Worm (Caenorhabditis elegans) whole organism, young adult: Measurements from ENCODE around the gene F55E10.1.

ENCODE experiments used
- C17E4.6 ChIP-seq: fragments of 200-800 bp; sonication (Bioruptor generic); IDR thresholded peaks from 2 replicates; pipeline ENCODE4 v1.3.6; 2022; ENCODE audit warnings: missing genetic modification reagents, missing genetic modification characterization, missing compliant biosample characterization
- F57A8.1 ChIP-seq: fragments of 200-800 bp; sonication (Bioruptor generic); optimal IDR thresholded peaks from 2 replicates; lab custom pipeline; 2018; ENCODE audit warnings: mild to moderate bottlenecking, missing genetic modification characterization, moderate library complexity, missing compliant biosample characterization
- T26A5.8 ChIP-seq: sonication (generic microtip); optimal IDR thresholded peaks from 2 replicates; lab custom pipeline; 2016; ENCODE audit warnings: missing genetic modification characterization, missing compliant biosample characterization
- Y67H2A.10 ChIP-seq: fragments of 200-800 bp; sonication (Bioruptor generic); conservative IDR thresholded peaks from 2 replicates; pipeline ENCODE4 v1.3.6; 2022; ENCODE audit warnings: missing genetic modification reagents, missing genetic modification characterization, missing compliant biosample characterization
- Y95B8A.8 ChIP-seq: fragments of 200-800 bp; sonication (Bioruptor generic); IDR thresholded peaks from 2 replicates; pipeline ENCODE4 v1.3.6; 2022; ENCODE audit warnings: missing genetic modification reagents, missing genetic modification characterization, missing compliant biosample characterization
- ZK185.1 ChIP-seq: sonication (generic microtip); optimal IDR thresholded peaks from 2 replicates; lab custom pipeline; 2016; ENCODE audit warnings: mild to moderate bottlenecking, missing genetic modification characterization, missing compliant biosample characterization; ENCODE audit not compliant: poor library complexity, severe bottlenecking
- aptf-3 ChIP-seq: fragments of 200-800 bp; sonication (Bioruptor generic); IDR thresholded peaks from 2 replicates; pipeline ENCODE4 v1.3.6; 2022; ENCODE audit warnings: missing genetic modification characterization, missing compliant biosample characterization
- atf-7 ChIP-seq: sonication (generic microtip); optimal IDR thresholded peaks from 2 replicates; lab custom pipeline; 2017; ENCODE audit warnings: mild to moderate bottlenecking, missing genetic modification characterization, missing compliant biosample characterization
- attf-6 ChIP-seq: fragments of 200-800 bp; sonication (Bioruptor generic); IDR thresholded peaks from 2 replicates; pipeline ENCODE4 v1.3.6; 2022; ENCODE audit warnings: missing genetic modification reagents, missing genetic modification characterization, missing compliant biosample characterization
- cebp-1 ChIP-seq, 2 experiments: fragments of 200-800 bp in 1 of 2; sonication (Bioruptor generic) in 1 of 2; sonication (generic microtip) in 1 of 2; IDR thresholded peaks in 1 of 2; optimal IDR thresholded peaks in 1 of 2; 2 replicates each; pipeline versions ENCODE4 v1.3.6 to Lab custom; 2017 to 2022; ENCODE audit warnings: missing compliant biosample characterization in 2 of 2, missing genetic modification characterization in 2 of 2, mild to moderate bottlenecking in 1 of 2, missing genetic modification reagents in 1 of 2, moderate library complexity in 1 of 2
- ceh-91 ChIP-seq: fragments of 200-800 bp; sonication (Bioruptor generic); IDR thresholded peaks from 2 replicates; pipeline ENCODE4 v1.3.6; 2022; ENCODE audit warnings: missing genetic modification reagents, missing genetic modification characterization, missing compliant biosample characterization
- chd-7 ChIP-seq: sonication (generic microtip); optimal IDR thresholded peaks from 2 replicates; lab custom pipeline; 2016; ENCODE audit warnings: mild to moderate bottlenecking, missing genetic modification characterization, moderate library complexity, missing compliant biosample characterization
- dox-1 ChIP-seq: fragments of 200-800 bp; sonication (Bioruptor generic); IDR thresholded peaks from 2 replicates; pipeline ENCODE4 v1.3.6; 2022; ENCODE audit warnings: missing genetic modification reagents, missing genetic modification characterization, missing compliant biosample characterization
- dpff-1 ChIP-seq: sonication (generic microtip); optimal IDR thresholded peaks from 2 replicates; lab custom pipeline; 2017; ENCODE audit warnings: mild to moderate bottlenecking, missing genetic modification characterization, missing compliant biosample characterization
- efl-1 ChIP-seq: fragments of 150-350 bp; optimal IDR thresholded peaks from 2 replicates; lab custom pipeline; 2014; ENCODE audit warnings: missing biosample characterization, missing genetic modification reagents, missing genetic modification characterization
- ets-4 ChIP-seq: fragments of 200-800 bp; sonication (Bioruptor generic); optimal IDR thresholded peaks from 2 replicates; lab custom pipeline; 2018; ENCODE audit warnings: mild to moderate bottlenecking, missing genetic modification characterization, missing compliant biosample characterization
- hlh-12 ChIP-seq: sonication (generic microtip); optimal IDR thresholded peaks from 2 replicates; lab custom pipeline; 2016; ENCODE audit warnings: missing genetic modification characterization, missing compliant biosample characterization
- hmg-20 ChIP-seq: fragments of 200-800 bp; sonication (Bioruptor generic); IDR thresholded peaks from 2 replicates; pipeline ENCODE4 v1.3.6; 2022; ENCODE audit warnings: missing genetic modification reagents, missing genetic modification characterization, missing compliant biosample characterization
- hrde-1 ChIP-seq: sonication (generic microtip); optimal IDR thresholded peaks from 2 replicates; lab custom pipeline; 2016; ENCODE audit warnings: missing genetic modification characterization, mild to moderate bottlenecking, missing compliant biosample characterization, moderate library complexity, missing genotype, missing genetic modification reagents, borderline replicate concordance
- let-526 ChIP-seq: fragments of 200-800 bp; sonication (Bioruptor generic); IDR thresholded peaks from 2 replicates; pipeline ENCODE4 v1.3.6; 2022; ENCODE audit warnings: missing genetic modification reagents, missing genetic modification characterization, missing compliant biosample characterization
- lin-35 ChIP-seq, 3 experiments: fragments of 150-350 bp in 2 of 3; sonication (generic microtip) in 1 of 3; optimal IDR thresholded peaks; 2 replicates each; lab custom pipeline; 2014 to 2018; ENCODE audit warnings: missing biosample characterization in 3 of 3, missing genetic modification characterization in 3 of 3, missing genetic modification reagents in 3 of 3
- lin-54 ChIP-seq: fragments of 200-800 bp; sonication (Bioruptor generic); optimal IDR thresholded peaks from 2 replicates; lab custom pipeline; 2018; ENCODE audit warnings: mild to moderate bottlenecking, missing genetic modification characterization, missing compliant biosample characterization
- lsy-27 ChIP-seq: sonication (generic microtip); optimal IDR thresholded peaks from 2 replicates; lab custom pipeline; 2017; ENCODE audit warnings: missing genetic modification characterization, mild to moderate bottlenecking, missing compliant biosample characterization, antibody characterized with exemption, missing genotype, borderline replicate concordance; ENCODE audit not compliant: insufficient read depth
- madf-3 ChIP-seq: fragments of 200-800 bp; sonication (Bioruptor generic); IDR thresholded peaks from 2 replicates; pipeline ENCODE4 v1.3.6; 2022; ENCODE audit warnings: missing genetic modification reagents, missing genetic modification characterization, missing compliant biosample characterization
- madf-8 ChIP-seq: fragments of 200-800 bp; sonication (Bioruptor generic); conservative IDR thresholded peaks from 2 replicates; pipeline ENCODE4 v1.3.6; 2022; ENCODE audit warnings: missing genetic modification reagents, missing genetic modification characterization, missing compliant biosample characterization
- mcd-1 ChIP-seq: fragments of 200-800 bp; sonication (Bioruptor generic); IDR thresholded peaks from 2 replicates; pipeline ENCODE4 v1.3.6; 2022; ENCODE audit warnings: missing genetic modification reagents, missing genetic modification characterization, missing compliant biosample characterization
- mes-4 ChIP-seq: sonication (generic microtip); optimal IDR thresholded peaks from 2 replicates; lab custom pipeline; 2016; ENCODE audit warnings: missing genotype, missing genetic modification characterization, missing compliant biosample characterization
- nfyb-1 ChIP-seq: fragments of 200-800 bp; sonication (Bioruptor generic); IDR thresholded peaks from 2 replicates; pipeline ENCODE4 v1.3.6; 2022; ENCODE audit warnings: missing genetic modification reagents, missing genetic modification characterization, missing compliant biosample characterization
- sea-2 ChIP-seq: fragments of 200-800 bp; sonication (Bioruptor generic); IDR thresholded peaks from 2 replicates; pipeline ENCODE4 v1.3.6; 2022; ENCODE audit warnings: missing genetic modification characterization, missing compliant biosample characterization
- somi-1 ChIP-seq: fragments of 200-800 bp; sonication (Bioruptor generic); optimal IDR thresholded peaks from 2 replicates; lab custom pipeline; 2018; ENCODE audit warnings: mild to moderate bottlenecking, missing genetic modification characterization, missing compliant biosample characterization
- tbx-9 ChIP-seq: sonication (generic microtip); optimal IDR thresholded peaks from 2 replicates; lab custom pipeline; 2016; ENCODE audit warnings: borderline replicate concordance, missing genetic modification characterization, inconsistent platforms, missing compliant biosample characterization
- unc-62 ChIP-seq: fragments of 150-350 bp; optimal IDR thresholded peaks from 2 replicates; lab custom pipeline; 2014; ENCODE audit warnings: missing biosample characterization, missing genetic modification reagents, missing genetic modification characterization
- ztf-18 ChIP-seq: sonication (generic microtip); optimal IDR thresholded peaks from 2 replicates; lab custom pipeline; 2016; ENCODE audit warnings: missing genotype, mild to moderate bottlenecking, missing genetic modification characterization, missing compliant biosample characterization
- ztf-22 ChIP-seq: fragments of 200-800 bp; sonication (Bioruptor generic); optimal IDR thresholded peaks from 2 replicates; lab custom pipeline; 2018; ENCODE audit warnings: mild to moderate bottlenecking, missing genetic modification characterization, moderate library complexity, missing compliant biosample characterization
- ztf-28 ChIP-seq: fragments of 200-800 bp; sonication (Bioruptor generic); IDR thresholded peaks from 2 replicates; pipeline ENCODE4 v1.3.6; 2022; ENCODE audit warnings: missing genetic modification reagents, missing genetic modification characterization, missing compliant biosample characterization
- ztf-3 ChIP-seq: fragments of 200-800 bp; sonication (Bioruptor generic); optimal IDR thresholded peaks from 2 replicates; lab custom pipeline; 2018; ENCODE audit warnings: mild to moderate bottlenecking, missing genetic modification characterization, missing compliant biosample characterization
- ztf-6 ChIP-seq: fragments of 200-800 bp; sonication (Bioruptor generic); IDR thresholded peaks from 2 replicates; pipeline ENCODE4 v1.3.6; 2022; ENCODE audit warnings: missing genetic modification reagents, missing genetic modification characterization, missing compliant biosample characterization

F55E10.1 gene

ce11 chrX:8302803-8303202, 39.0 kb upstream of the F55E10.1 start:
- no peak for TF ChIP-seq lin-54 (GFP tag; lab: Kevin White, UChicago)
- TF ChIP-seq dpff-1 (tag; lab: Kevin White, UChicago), result no peak

- TF ChIP-seq chd-7 (tag; lab: Kevin White, UChicago) (no peak), lin-35 (GFP tag; optimal IDR thresholded peaks at IDR 0.05; lab: Kevin White, UChicago) (no peak), ztf-28 (GFP tag; lab: Robert Waterston, UW) (no peak), aptf-3 (GFP tag; lab: Robert Waterston, UW) (no peak), ztf-22 (GFP tag; lab: Kevin White, UChicago) (no peak)
- TF ChIP-seq, all 124 proteins: peak for 0
Observed at ce11 chrX:8307600-8307999, 34.2 kb upstream of the F55E10.1 start, which contains the start of gene R09F10.5. Gene R09F10.5, minus strand, starts transcription at chrX:8307700.

- TF ChIP-seq attf-6 (GFP tag; lab: Robert Waterston, UW) (no peak), hlh-12 (tag; lab: Kevin White, UChicago) (no peak), Y67H2A.10 (GFP tag; lab: Robert Waterston, UW) (no peak)
Observed at ce11 chrX:8308491-8308890, 33.3 kb upstream of the F55E10.1 start.

ce11 chrX:8310747-8311146, 31.0 kb upstream of the F55E10.1 start:
- no peak for TF ChIP-seq ZK185.1 (tag; lab: Kevin White, UChicago)

ce11 chrX:8311590-8311989, 30.2 kb upstream of the F55E10.1 start:
- TF ChIP-seq ztf-18 (tag; lab: Kevin White, UChicago) (no peak), mcd-1 (GFP tag; lab: Robert Waterston, UW) (no peak), let-526 (GFP tag; lab: Robert Waterston, UW) (no peak), nfyb-1 (GFP tag; lab: Robert Waterston, UW) (no peak), Y95B8A.8 (GFP tag; lab: Robert Waterston, UW) (no peak), lsy-27 (tag; lab: Kevin White, UChicago) (no peak), mes-4 (no peak), madf-8 (GFP tag; lab: Robert Waterston, UW) (no peak), cebp-1 (GFP tag; IDR thresholded peaks at IDR 0.05; lab: Robert Waterston, UW) (no peak), cebp-1 (tag; optimal IDR thresholded peaks at IDR 0.05; lab: Kevin White, UChicago) (no peak), tbx-9 (no peak), somi-1 (GFP tag; lab: Kevin White, UChicago) (no peak)

ce11 chrX:8318950-8319349, 22.8 kb upstream of the F55E10.1 start, which contains the start of gene srh-11:
Gene srh-11, minus strand, starts transcription at chrX:8319050.
- TF ChIP-seq lsy-27 (tag; lab: Kevin White, UChicago) (no peak), attf-6 (GFP tag; lab: Robert Waterston, UW) (no peak), C17E4.6 (no peak), T26A5.8 (tag; lab: Kevin White, UChicago) (no peak), hrde-1 (tag; lab: Kevin White, UChicago) (no peak), efl-1 (GFP tag; lab: Kevin White, UChicago) (no peak), sea-2 (GFP tag; lab: Robert Waterston, UW) (no peak), hmg-20 (no peak), atf-7 (tag; lab: Kevin White, UChicago) (no peak), ceh-91 (no peak), dox-1 (GFP tag; lab: Robert Waterston, UW) (no peak), ets-4 (no peak), F57A8.1 (GFP tag; lab: Kevin White, UChicago) (no peak), ztf-3 (GFP tag; lab: Kevin White, UChicago) (no peak), madf-3 (no peak), somi-1 (GFP tag; lab: Kevin White, UChicago) (no peak), ztf-6 (GFP tag; lab: Robert Waterston, UW) (no peak), unc-62 (GFP tag; lab: Kevin White, UChicago) (no peak), madf-8 (GFP tag; lab: Robert Waterston, UW) (no peak)
- TF ChIP-seq, all 124 proteins: peak for 0
